Fruit fly (Drosophila melanogaster) whole organism, embryonic: ENCODE results near the gene Psn.
A peak's percentile ranks its signal among the peaks of the same experiment; 100 is the strongest.

Experiments used
- Aef1 ChIP-seq: fragments of 200-800 bp; sonication (Bioruptor generic); IDR thresholded peaks from 3 replicates; pipeline ENCODE4 v1.3.6; 2022; ENCODE audit warnings: missing biosample characterization, missing genetic modification characterization
- Asciz ChIP-seq: fragments of 200-800 bp; sonication (Bioruptor generic); optimal IDR thresholded peaks from 2 replicates; lab custom pipeline; 2017; ENCODE audit warnings: missing biosample characterization, mild to moderate bottlenecking, missing genetic modification characterization, missing genetic modification reagents
- Blimp-1 ChIP-seq: fragments of 200-800 bp; sonication (Bioruptor generic); optimal IDR thresholded peaks from 3 replicates; lab custom pipeline; 2018; ENCODE audit warnings: missing biosample characterization, missing genetic modification characterization, mild to moderate bottlenecking, moderate library complexity, missing genetic modification reagents
- CG10209 ChIP-seq: fragments of 200-800 bp; sonication (Bioruptor generic); optimal IDR thresholded peaks from 3 replicates; lab custom pipeline; 2017; ENCODE audit warnings: missing biosample characterization, mild to moderate bottlenecking, missing genetic modification characterization, missing genetic modification reagents
- CG11085 ChIP-seq: fragments of 200-800 bp; sonication (Bioruptor generic); IDR thresholded peaks from 2 replicates; pipeline ENCODE4 v1.3.6; 2022; ENCODE audit warnings: missing biosample characterization, missing genetic modification characterization
- CG12219 ChIP-seq: fragments of 200-800 bp; sonication (Bioruptor generic); optimal IDR thresholded peaks from 3 replicates; lab custom pipeline; 2018; ENCODE audit warnings: missing biosample characterization, mild to moderate bottlenecking, missing genetic modification characterization
- CG12391 ChIP-seq: fragments of 200-800 bp; sonication (Bioruptor generic); optimal IDR thresholded peaks from 3 replicates; lab custom pipeline; 2018; ENCODE audit warnings: missing biosample characterization, mild to moderate bottlenecking, missing genetic modification characterization, moderate library complexity
- CG12769 ChIP-seq: fragments of 200-800 bp; sonication (Bioruptor generic); optimal IDR thresholded peaks from 2 replicates; lab custom pipeline; 2019; ENCODE audit warnings: missing biosample characterization, mild to moderate bottlenecking, missing genetic modification characterization, moderate library complexity
- CG13123 ChIP-seq: fragments of 200-800 bp; sonication (Bioruptor generic); optimal IDR thresholded peaks from 2 replicates; lab custom pipeline; 2016; ENCODE audit warnings: missing biosample characterization, missing genetic modification characterization
- CG1529 ChIP-seq: fragments of 200-800 bp; sonication (Bioruptor generic); optimal IDR thresholded peaks from 3 replicates; lab custom pipeline; 2018; ENCODE audit warnings: missing biosample characterization, missing genetic modification characterization
- CG1602 ChIP-seq: fragments of 200-800 bp; sonication (Bioruptor generic); optimal IDR thresholded peaks from 3 replicates; lab custom pipeline; 2016; ENCODE audit warnings: missing biosample characterization, missing genetic modification characterization
- CG17186 ChIP-seq: fragments of 200-800 bp; sonication (Bioruptor generic); optimal IDR thresholded peaks from 3 replicates; lab custom pipeline; 2017; ENCODE audit warnings: missing biosample characterization, missing genetic modification reagents, missing genetic modification characterization
- CG18011 ChIP-seq: fragments of 200-800 bp; sonication (Bioruptor generic); optimal IDR thresholded peaks from 2 replicates; lab custom pipeline; 2017; ENCODE audit warnings: missing biosample characterization, missing genetic modification characterization, mild to moderate bottlenecking, moderate library complexity, missing genotype
- CG18476 ChIP-seq: fragments of 200-800 bp; sonication (Bioruptor generic); optimal IDR thresholded peaks from 2 replicates; lab custom pipeline; 2016; ENCODE audit warnings: missing biosample characterization, mild to moderate bottlenecking, missing genetic modification characterization
- CG2116 ChIP-seq: fragments of 200-800 bp; sonication (Bioruptor generic); optimal IDR thresholded peaks from 3 replicates; lab custom pipeline; 2018; ENCODE audit warnings: missing biosample characterization, mild to moderate bottlenecking, missing genetic modification characterization
- CG2199 ChIP-seq: fragments of 200-800 bp; sonication (Bioruptor generic); IDR thresholded peaks from 3 replicates; pipeline ENCODE4 v1.3.6; 2022; ENCODE audit warnings: missing biosample characterization, missing genetic modification characterization
- CG2889 ChIP-seq: fragments of 200-800 bp; sonication (Bioruptor generic); IDR thresholded peaks from 3 replicates; pipeline ENCODE4 v1.3.6; 2022; ENCODE audit warnings: missing biosample characterization, missing genetic modification characterization
- CG32532 ChIP-seq: fragments of 200-800 bp; sonication (Bioruptor generic); IDR thresholded peaks from 2 replicates; pipeline ENCODE4 v1.3.6; 2022; ENCODE audit warnings: missing biosample characterization, missing genetic modification characterization
- CG4360 ChIP-seq: fragments of 200-800 bp; sonication (Bioruptor generic); IDR thresholded peaks from 2 replicates; pipeline ENCODE4 v1.3.6; 2022; ENCODE audit warnings: missing biosample characterization, missing genetic modification characterization
- CG6765 ChIP-seq: fragments of 200-800 bp; sonication (Bioruptor generic); optimal IDR thresholded peaks from 3 replicates; lab custom pipeline; 2017; ENCODE audit warnings: missing biosample characterization, mild to moderate bottlenecking, missing genetic modification characterization
- CG8944 ChIP-seq: fragments of 200-800 bp; sonication (Bioruptor generic); optimal IDR thresholded peaks from 3 replicates; lab custom pipeline; 2016; ENCODE audit warnings: missing biosample characterization, missing genetic modification characterization
- CG9817 ChIP-seq: fragments of 200-800 bp; sonication (Bioruptor generic); optimal IDR thresholded peaks from 2 replicates; lab custom pipeline; 2018; ENCODE audit warnings: missing biosample characterization, mild to moderate bottlenecking, missing genetic modification characterization, moderate library complexity
- CG9876 ChIP-seq: fragments of 200-800 bp; sonication (Bioruptor generic); optimal IDR thresholded peaks from 2 replicates; lab custom pipeline; 2016; ENCODE audit warnings: missing biosample characterization, missing genetic modification characterization
- Dfd ChIP-seq, 2 experiments: fragments of >200 bp; optimal IDR thresholded peaks; 2 replicates each; lab custom pipeline; 2017; ENCODE audit warnings: missing biosample characterization in 2 of 2, missing genetic modification characterization in 2 of 2
- Doc2 ChIP-seq: fragments of 200-800 bp; sonication (Bioruptor generic); IDR thresholded peaks from 2 replicates; pipeline ENCODE4 v1.3.6; 2022; ENCODE audit warnings: missing biosample characterization, missing genetic modification characterization
- Doc3 ChIP-seq: fragments of 200-800 bp; sonication (Bioruptor generic); IDR thresholded peaks from 3 replicates; pipeline ENCODE4 v1.3.6; 2022; ENCODE audit warnings: missing biosample characterization, missing genetic modification characterization; ENCODE audit not compliant: partially characterized antibody
- Ets97D ChIP-seq: fragments of 200-800 bp; sonication (Bioruptor generic); optimal IDR thresholded peaks from 3 replicates; lab custom pipeline; 2016; ENCODE audit warnings: missing biosample characterization, missing genetic modification characterization
- Hr78 ChIP-seq, 2 experiments: fragments of 200-800 bp in 1 of 2; fragments of >200 bp in 1 of 2; sonication (Bioruptor generic) in 1 of 2; optimal IDR thresholded peaks; 2 replicates each; lab custom pipeline; 2017 to 2019; ENCODE audit warnings: missing biosample characterization in 2 of 2, missing genetic modification characterization in 2 of 2, mild to moderate bottlenecking in 1 of 2, moderate library complexity in 1 of 2
- Meics ChIP-seq: fragments of 200-800 bp; sonication (Bioruptor generic); optimal IDR thresholded peaks from 2 replicates; lab custom pipeline; 2017; ENCODE audit warnings: missing biosample characterization, mild to moderate bottlenecking, missing genetic modification characterization
- Pdp1 ChIP-seq, 2 experiments: fragments of 200-800 bp; sonication (Bioruptor generic); optimal IDR thresholded peaks; 3 replicates each; lab custom pipeline; 2016; ENCODE audit warnings: missing biosample characterization in 2 of 2, missing genetic modification characterization in 2 of 2, mild to moderate bottlenecking in 1 of 2, moderate library complexity in 1 of 2
- Side ChIP-seq: fragments of 200-800 bp; sonication (Bioruptor generic); optimal IDR thresholded peaks from 2 replicates; lab custom pipeline; 2016; ENCODE audit warnings: missing biosample characterization, missing genetic modification characterization
- Xbp1 ChIP-seq: fragments of 200-800 bp; sonication (Bioruptor generic); optimal IDR thresholded peaks from 3 replicates; lab custom pipeline; 2016; ENCODE audit warnings: missing biosample characterization, mild to moderate bottlenecking, missing genetic modification characterization
- bigmax ChIP-seq: fragments of 200-800 bp; sonication (Bioruptor generic); optimal IDR thresholded peaks from 2 replicates; lab custom pipeline; 2018; ENCODE audit warnings: missing biosample characterization, mild to moderate bottlenecking, missing genetic modification characterization
- ci ChIP-seq: fragments of 200-800 bp; sonication (Bioruptor generic); IDR thresholded peaks from 3 replicates; pipeline ENCODE4 v1.3.6; 2022; ENCODE audit warnings: missing biosample characterization, missing genetic modification characterization
- crc ChIP-seq: fragments of 200-800 bp; sonication (Bioruptor generic); optimal IDR thresholded peaks from 2 replicates; lab custom pipeline; 2016; ENCODE audit warnings: missing biosample characterization, missing genetic modification characterization
- disco-r ChIP-seq: fragments of 200-800 bp; sonication (Bioruptor generic); optimal IDR thresholded peaks from 2 replicates; lab custom pipeline; 2016; ENCODE audit warnings: missing biosample characterization, missing genetic modification characterization
- fru ChIP-seq: fragments of >200 bp; optimal IDR thresholded peaks from 2 replicates; lab custom pipeline; 2017
- gfzf ChIP-seq: fragments of 200-800 bp; sonication (Bioruptor generic); optimal IDR thresholded peaks from 2 replicates; lab custom pipeline; 2016; ENCODE audit warnings: missing biosample characterization, mild to moderate bottlenecking, missing genetic modification characterization, moderate library complexity
- her ChIP-seq: fragments of 200-800 bp; sonication (Bioruptor generic); optimal IDR thresholded peaks from 2 replicates; lab custom pipeline; 2016; ENCODE audit warnings: missing biosample characterization, missing genetic modification characterization
- ind ChIP-seq: fragments of 200-800 bp; sonication (Bioruptor generic); optimal IDR thresholded peaks from 3 replicates; lab custom pipeline; 2016; ENCODE audit warnings: missing biosample characterization, missing genetic modification characterization
- nerfin-1 ChIP-seq: fragments of 200-800 bp; sonication (Bioruptor generic); optimal IDR thresholded peaks from 3 replicates; lab custom pipeline; 2019; ENCODE audit warnings: missing biosample characterization, mild to moderate bottlenecking, missing genetic modification characterization, moderate library complexity
- pho ChIP-seq: fragments of 200-800 bp; sonication (Bioruptor generic); optimal IDR thresholded peaks from 2 replicates; lab custom pipeline; 2016; ENCODE audit warnings: missing biosample characterization, missing genetic modification characterization
- ranshi ChIP-seq: fragments of 200-800 bp; sonication (Bioruptor generic); IDR thresholded peaks from 2 replicates; pipeline ENCODE4 v1.3.6; 2022; ENCODE audit warnings: missing biosample characterization, missing genetic modification characterization
- seq ChIP-seq: fragments of 200-800 bp; sonication (Bioruptor generic); IDR thresholded peaks from 2 replicates; pipeline ENCODE4 v1.3.6; 2022; ENCODE audit warnings: missing biosample characterization, missing genetic modification characterization
- sob ChIP-seq: fragments of 200-800 bp; sonication (Bioruptor generic); IDR thresholded peaks from 2 replicates; pipeline ENCODE4 v1.3.6; 2022; ENCODE audit warnings: missing biosample characterization, missing genetic modification characterization
- trh ChIP-seq: fragments of 200-800 bp; sonication (Bioruptor generic); optimal IDR thresholded peaks from 2 replicates; lab custom pipeline; 2016; ENCODE audit warnings: missing biosample characterization, missing genetic modification characterization
- tup ChIP-seq: fragments of 200-800 bp; sonication (Bioruptor generic); optimal IDR thresholded peaks from 2 replicates; lab custom pipeline; 2016; ENCODE audit warnings: missing biosample characterization, mild to moderate bottlenecking, missing genetic modification characterization, moderate library complexity
- twi ChIP-seq: fragments of 200-800 bp; optimal IDR thresholded peaks from 2 replicates; lab custom pipeline; 2019; ENCODE audit warnings: missing biosample characterization, mild to moderate bottlenecking, missing genetic modification characterization, moderate library complexity
- wor ChIP-seq: fragments of 200-800 bp; sonication (Bioruptor generic); IDR thresholded peaks from 2 replicates; pipeline ENCODE4 v1.3.6; 2022; ENCODE audit warnings: missing biosample characterization, missing genetic modification characterization

Gene Psn

DNA sequence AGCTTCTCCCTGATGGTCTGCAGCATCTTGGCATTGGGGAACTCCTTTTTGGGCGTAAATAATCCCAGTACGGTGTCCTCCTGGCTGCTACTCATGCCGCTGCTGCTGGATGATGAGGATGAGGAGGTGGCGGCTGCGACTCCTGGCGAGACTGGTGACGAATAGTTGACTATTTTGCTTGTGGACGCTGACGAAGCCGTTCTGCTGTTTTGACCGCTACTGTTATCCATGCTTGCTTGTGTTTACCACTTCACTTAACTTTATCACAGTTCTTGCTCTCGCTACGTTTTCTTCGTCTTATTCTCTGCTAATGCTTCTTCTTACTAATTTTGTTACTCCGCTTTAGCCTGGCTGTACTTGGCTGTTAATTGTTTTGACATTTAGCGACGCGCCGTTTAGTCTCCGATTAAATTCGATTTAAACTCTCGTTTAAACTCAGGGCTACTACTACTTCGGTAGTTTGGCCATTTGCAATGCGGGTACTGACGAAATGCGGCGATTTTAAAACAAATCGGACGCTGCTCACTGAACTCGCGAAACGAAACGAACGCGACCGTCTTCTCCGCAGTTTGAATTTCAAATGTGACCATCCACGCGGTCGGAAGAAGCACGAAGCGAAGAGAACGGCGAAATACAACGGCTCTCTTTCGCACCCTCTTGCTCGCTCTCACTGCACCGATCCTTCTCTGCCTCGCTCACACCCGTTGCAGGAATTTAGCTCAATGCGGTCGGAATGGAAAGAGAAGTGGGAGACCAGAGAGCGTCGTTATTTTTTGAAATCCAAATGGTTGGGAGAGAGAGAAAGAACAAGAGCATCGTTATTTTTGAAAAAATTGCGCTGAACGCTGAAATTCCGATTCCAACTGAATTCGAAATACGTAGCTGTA, 31.0 kb upstream of the Psn start, which contains the start of gene trbl (continued):
- no peak for TF ChIP-seq CG1602 (GFP tag; lab: Kevin White, UChicago)
- no peak for TF ChIP-seq CG13123 (GFP tag; lab: Kevin White, UChicago)
- TF ChIP-seq CG12391 (tag; lab: Kevin White, UChicago) = no peak
- no peak for TF ChIP-seq CG18476 (GFP tag; lab: Kevin White, UChicago)
- TF ChIP-seq gfzf (GFP tag; lab: Kevin White, UChicago) = peak; percentile 59
- no peak for TF ChIP-seq Doc2 (GFP tag; lab: Robert Waterston, UW)
- TF ChIP-seq ind (GFP tag; lab: Kevin White, UChicago) = no peak
- no peak for TF ChIP-seq CG1529 (GFP tag; lab: Kevin White, UChicago)
- TF ChIP-seq crc (GFP tag; lab: Kevin White, UChicago) = no peak
- peak; percentile 43; the same call in 1 of the 3 replicates for TF ChIP-seq ci (GFP tag; lab: Robert Waterston, UW)
- TF ChIP-seq sob (GFP tag; lab: Robert Waterston, UW) = no peak
- no peak for TF ChIP-seq CG9817
- TF ChIP-seq CG2889 (GFP tag; lab: Robert Waterston, UW) = no peak
- TF ChIP-seq CG12769 (tag; lab: Kevin White, UChicago) = peak; percentile 40
- TF ChIP-seq Dfd (GFP tag; optimal IDR thresholded peaks at IDR 0.05; lab: Kevin White, UChicago) = no peak
- no peak for TF ChIP-seq twi (tag; lab: Kevin White, UChicago)
- no peak for TF ChIP-seq CG8944 (GFP tag; lab: Kevin White, UChicago)
- TF ChIP-seq Xbp1 (GFP tag; lab: Kevin White, UChicago) = no peak
- TF ChIP-seq disco-r = no peak
- peak; percentile 17 for TF ChIP-seq bigmax (GFP tag; lab: Kevin White, UChicago)
- no peak for TF ChIP-seq trh (GFP tag; lab: Kevin White, UChicago)
- no peak for TF ChIP-seq CG17186 (GFP tag; lab: Kevin White, UChicago)
- peak; percentile 20 for TF ChIP-seq CG18011 (GFP tag; lab: Kevin White, UChicago)
- peak; percentile 21 for TF ChIP-seq Side
- TF ChIP-seq CG4360 (GFP tag; lab: Robert Waterston, UW) = no peak
- peak in 1 of 2 experiments; percentile 44 for TF ChIP-seq Hr78 (GFP tag; optimal IDR thresholded peaks at IDR 0.05; lab: Kevin White, UChicago)
- TF ChIP-seq ranshi (GFP tag; lab: Robert Waterston, UW) = 0 out of 2 replicates have a peak, but pooled peaks have one; percentile 7
- TF ChIP-seq Pdp1 (GFP tag; optimal IDR thresholded peaks at IDR 0.05; lab: Kevin White, UChicago) = no peak
- TF ChIP-seq CG32532 (GFP tag; lab: Robert Waterston, UW) = peak; percentile 61; the same call in 1 of the 2 replicates
- TF ChIP-seq CG6765 (GFP tag; lab: Kevin White, UChicago) = peak; percentile 43
- no peak for TF ChIP-seq CG10209 (GFP tag; lab: Kevin White, UChicago)
- no peak for TF ChIP-seq CG9876 (GFP tag; lab: Kevin White, UChicago)
- TF ChIP-seq Asciz (GFP tag; lab: Kevin White, UChicago) = no peak
- no peak for TF ChIP-seq fru (lab: Kevin White, UChicago)
- peak; percentile 70 for TF ChIP-seq her
- TF ChIP-seq nerfin-1 = peak; percentile 100
- no peak for TF ChIP-seq Blimp-1 (GFP tag; lab: Kevin White, UChicago)
- TF ChIP-seq wor (GFP tag; lab: Robert Waterston, UW) = no peak
- TF ChIP-seq Aef1 (GFP tag; lab: Robert Waterston, UW) = no peak
- TF ChIP-seq CG11085 (GFP tag; lab: Robert Waterston, UW) = no peak
- TF ChIP-seq Meics = peak; percentile 19
- peak; percentile 69; the same call in 1 of the 2 replicates for TF ChIP-seq seq (GFP tag; lab: Robert Waterston, UW)
- TF ChIP-seq Ets97D (GFP tag; lab: Kevin White, UChicago) = peak; percentile 26
- peak; percentile 79; the same call in 1 of the 3 replicates for TF ChIP-seq CG2199 (GFP tag; lab: Robert Waterston, UW)
- peak; percentile 73 for TF ChIP-seq CG2116 (GFP tag; lab: Kevin White, UChicago)
- peak; percentile 18 for TF ChIP-seq CG12219 (GFP tag; lab: Kevin White, UChicago)
- TF ChIP-seq tup (GFP tag; lab: Kevin White, UChicago) = no peak
- TF ChIP-seq pho (GFP tag; lab: Kevin White, UChicago) = no peak
- TF ChIP-seq Doc3 (GFP tag; lab: Robert Waterston, UW) = peak; percentile 37; the same call in 1 of the 3 replicates
